Worm (Caenorhabditis elegans): ENCODE results near the gene T12D8.10.

DNA sequence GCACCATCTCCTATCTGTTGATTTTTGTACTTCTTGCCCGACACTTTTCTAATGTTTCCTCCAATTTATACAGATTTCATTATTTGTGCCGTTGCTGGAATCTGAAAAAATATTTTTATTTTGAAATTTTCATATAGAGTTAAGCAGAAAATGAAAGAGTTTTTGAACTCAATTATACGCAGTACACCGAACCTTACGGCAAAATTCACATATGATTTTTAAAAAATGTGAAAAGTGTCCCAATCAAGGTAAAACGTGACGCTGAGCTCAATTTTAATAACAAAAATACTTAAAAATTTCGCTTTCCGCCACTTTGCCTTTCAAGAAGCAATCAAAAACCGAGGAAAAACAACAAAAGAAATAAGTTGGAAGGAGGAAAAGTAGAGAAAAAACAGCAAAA lies 11.4 kb downstream of the T12D8.10 start, which contains the start of gene arrd-17:
- TF ChIP-seq C38D4.7 (GFP tag; optimal IDR thresholded peaks at IDR 0.05) (no peak), pag-3 (tag; optimal IDR thresholded peaks at IDR 0.05; ENCODE audit: borderline replicate concordance) (no peak), fkh-6 (tag; optimal IDR thresholded peaks at IDR 0.05) (no peak), nhr-11 (tag; optimal IDR thresholded peaks at IDR 0.05) (no peak), ttx-3 (tag; optimal IDR thresholded peaks at IDR 0.05) (no peak), ztf-16 (tag; optimal IDR thresholded peaks at IDR 0.05) (no peak)

Data from whole organism, late embryonic.